Worm (Caenorhabditis elegans) whole organism, L4 larva: ENCODE data around the gene srd-38.

Source experiments
- R02D3.7 ChIP-seq: fragments of 150-350 bp; sonication (generic microtip); optimal IDR thresholded peaks from 3 replicates; lab custom pipeline; 2014; ENCODE audit warnings: missing biosample characterization, missing genetic modification characterization
- T26A8.4 ChIP-seq: fragments of 200-800 bp; sonication (Bioruptor generic); IDR thresholded peaks from 2 replicates; pipeline ENCODE4 v1.3.6; 2022; ENCODE audit warnings: missing genetic modification characterization, missing compliant biosample characterization
- ZK546.5 ChIP-seq, 2 experiments: sonication (generic microtip); optimal IDR thresholded peaks; 2 replicates each; lab custom pipeline; 2017; ENCODE audit warnings: missing biosample characterization in 2 of 2, missing genetic modification characterization in 2 of 2
- ces-1 ChIP-seq: fragments of 150-350 bp; sonication (generic microtip); optimal IDR thresholded peaks from 4 replicates; lab custom pipeline; 2014; ENCODE audit warnings: missing biosample characterization, missing genetic modification reagents, missing genetic modification characterization
- daf-8 ChIP-seq: fragments of 200-800 bp; sonication (Bioruptor generic); IDR thresholded peaks from 2 replicates; pipeline ENCODE4 v1.3.6; 2022; ENCODE audit warnings: missing genetic modification characterization, missing compliant biosample characterization
- dve-1 ChIP-seq: sonication (generic microtip); optimal IDR thresholded peaks from 2 replicates; lab custom pipeline; 2017; ENCODE audit warnings: antibody characterized with exemption, mild to moderate bottlenecking, missing genetic modification characterization, missing compliant biosample characterization; ENCODE audit not compliant: insufficient read depth
- fos-1 ChIP-seq: fragments of 150-350 bp; optimal IDR thresholded peaks from 2 replicates; lab custom pipeline; 2014; ENCODE audit warnings: missing biosample characterization, missing genetic modification characterization
- hlh-30 ChIP-seq: sonication (generic microtip); optimal IDR thresholded peaks from 2 replicates; lab custom pipeline; 2017; ENCODE audit warnings: antibody characterized with exemption, mild to moderate bottlenecking, missing genetic modification characterization, missing compliant biosample characterization; ENCODE audit not compliant: insufficient read depth
- nhr-11 ChIP-seq: fragments of 150-350 bp; optimal IDR thresholded peaks from 2 replicates; lab custom pipeline; 2014; ENCODE audit warnings: missing biosample characterization, missing genetic modification characterization
- nhr-77 ChIP-seq: fragments of 150-350 bp; optimal IDR thresholded peaks from 2 replicates; lab custom pipeline; 2014; ENCODE audit warnings: missing biosample characterization, missing genetic modification characterization
- pha-4 ChIP-seq, 2 experiments: fragments of 150-350 bp in 1 of 2; fragments of 200-800 bp in 1 of 2; sonication (Bioruptor generic) in 1 of 2; IDR thresholded peaks in 1 of 2; optimal IDR thresholded peaks in 1 of 2; 2 replicates each; pipeline versions ENCODE4 v1.3.6 to Lab custom; 2014 to 2022; ENCODE audit warnings: missing genetic modification characterization in 2 of 2, missing genetic modification reagents in 2 of 2, missing biosample characterization in 1 of 2, missing compliant biosample characterization in 1 of 2
- snpc-4 ChIP-seq: fragments of 150-350 bp; optimal IDR thresholded peaks from 2 replicates; lab custom pipeline; 2014; ENCODE audit warnings: missing biosample characterization, missing genetic modification characterization
- zip-2 ChIP-seq: fragments of 150-350 bp; optimal IDR thresholded peaks from 2 replicates; lab custom pipeline; 2014; ENCODE audit warnings: missing biosample characterization, missing genetic modification characterization

DNA sequence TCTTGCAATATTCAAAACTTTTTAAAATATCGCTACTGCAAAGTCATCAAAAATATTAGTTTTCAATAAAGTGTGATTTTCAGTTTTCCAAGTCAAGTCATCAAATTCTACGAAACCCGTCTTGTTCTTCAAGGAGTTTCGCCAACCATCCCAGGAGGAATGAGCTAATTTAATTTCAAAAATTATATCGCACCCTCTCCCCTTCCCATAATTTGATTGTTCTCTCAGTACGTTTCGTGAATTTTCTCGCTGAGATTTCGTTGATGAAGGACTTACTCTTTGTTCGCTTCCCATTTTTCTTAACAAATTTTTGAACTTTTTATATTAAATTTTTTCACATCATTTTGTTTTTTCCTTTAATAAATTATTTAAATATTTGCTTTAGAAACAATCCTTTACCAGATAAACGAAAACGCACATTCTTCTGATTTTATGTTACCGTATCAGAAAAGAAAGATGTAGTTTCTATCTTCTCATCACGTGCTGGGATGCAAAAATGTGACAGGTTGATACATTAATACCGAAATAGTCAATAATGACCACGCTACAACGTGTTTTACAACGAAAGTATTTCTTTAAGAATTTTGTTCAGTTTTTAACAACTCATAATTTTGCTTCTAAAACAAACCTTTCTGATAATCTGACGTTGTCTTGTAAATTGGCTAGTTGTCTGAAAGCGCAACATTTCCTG lies 44.8 kb upstream of the srd-38 start:
- peak; percentile 85 for TF ChIP-seq ces-1 (GFP tag; lab: Kevin White, UChicago)
- no peak for TF ChIP-seq R02D3.7 (tag; lab: Kevin White, UChicago)
- TF ChIP-seq dve-1 (tag; lab: Kevin White, UChicago): peak; percentile 67
- no peak for TF ChIP-seq pha-4 (GFP tag; IDR thresholded peaks at IDR 0.05; lab: Robert Waterston, UW)
- TF ChIP-seq pha-4 (tag; optimal IDR thresholded peaks at IDR 0.05; lab: Kevin White, UChicago): no peak
- no peak for TF ChIP-seq nhr-77 (tag; lab: Kevin White, UChicago)
- no peak for TF ChIP-seq snpc-4 (tag; lab: Kevin White, UChicago)
- TF ChIP-seq fos-1: no peak
- no peak for TF ChIP-seq ZK546.5 (tag; optimal IDR thresholded peaks at IDR 0.05; lab: Kevin White, UChicago)
- TF ChIP-seq T26A8.4: no peak
- no peak for TF ChIP-seq nhr-11 (tag; lab: Kevin White, UChicago)
- no peak for TF ChIP-seq zip-2
- no peak for TF ChIP-seq daf-8 (GFP tag; lab: Robert Waterston, UW)
- peak; percentile 71 for TF ChIP-seq hlh-30
